Worm (Caenorhabditis elegans) whole organism, L4 larva: ENCODE results near the gene nhr-239.
A peak's percentile ranks its signal among the peaks of the same experiment; 100 is the strongest.

Source experiments
- D1046.2 ChIP-seq: fragments of 200-800 bp; sonication (Bioruptor generic); IDR thresholded peaks from 2 replicates; pipeline ENCODE4 v1.3.6; 2022; ENCODE audit warnings: missing genetic modification characterization, missing compliant biosample characterization
- T26A8.4 ChIP-seq: fragments of 200-800 bp; sonication (Bioruptor generic); IDR thresholded peaks from 2 replicates; pipeline ENCODE4 v1.3.6; 2022; ENCODE audit warnings: missing genetic modification characterization, missing compliant biosample characterization
- Y105C5A.15 ChIP-seq: fragments of 200-800 bp; sonication (Bioruptor generic); IDR thresholded peaks from 2 replicates; pipeline ENCODE4 v1.3.6; 2022; ENCODE audit warnings: missing genetic modification characterization, missing compliant biosample characterization
- Y5F2A.4 ChIP-seq: fragments of 200-800 bp; sonication (Bioruptor generic); optimal IDR thresholded peaks from 2 replicates; lab custom pipeline; 2018; ENCODE audit warnings: mild to moderate bottlenecking, missing genetic modification characterization, missing compliant biosample characterization
- ZK546.5 ChIP-seq, 2 experiments: sonication (generic microtip); optimal IDR thresholded peaks; 2 replicates each; lab custom pipeline; 2017; ENCODE audit warnings: missing biosample characterization in 2 of 2, missing genetic modification characterization in 2 of 2
- aha-1 ChIP-seq: fragments of 150-350 bp; peaks from one replicate; lab custom pipeline; 2014; ENCODE audit warnings: missing biosample characterization, missing genetic modification characterization
- ceh-32 ChIP-seq: sonication (generic microtip); optimal IDR thresholded peaks from 2 replicates; lab custom pipeline; 2016; ENCODE audit warnings: mild to moderate bottlenecking, missing genetic modification characterization, missing compliant biosample characterization; ENCODE audit not compliant: poor library complexity
- ceh-62 ChIP-seq: sonication (generic microtip); optimal IDR thresholded peaks from 2 replicates; lab custom pipeline; 2017; ENCODE audit warnings: missing biosample characterization, missing genetic modification characterization
- ctbp-1 ChIP-seq: fragments of 200-800 bp; sonication (Bioruptor generic); IDR thresholded peaks from 2 replicates; pipeline ENCODE4 v1.3.6; 2022; ENCODE audit warnings: missing genetic modification reagents, missing genetic modification characterization, missing compliant biosample characterization
- daf-16 ChIP-seq, 3 experiments: sonication (generic microtip); optimal IDR thresholded peaks; 2 replicates each; lab custom pipeline; 2016 to 2017; ENCODE audit warnings: missing genetic modification characterization in 3 of 3, missing genetic modification reagents in 3 of 3, mild to moderate bottlenecking in 2 of 3, missing compliant biosample characterization in 2 of 3, missing biosample characterization in 1 of 3, moderate library complexity in 1 of 3
- dmd-6 ChIP-seq: fragments of 200-800 bp; sonication (Bioruptor generic); IDR thresholded peaks from 2 replicates; pipeline ENCODE4 v1.3.6; 2022; ENCODE audit warnings: missing genetic modification reagents, missing genetic modification characterization, missing compliant biosample characterization
- dmd-8 ChIP-seq: fragments of 200-800 bp; sonication (Bioruptor generic); IDR thresholded peaks from 2 replicates; pipeline ENCODE4 v1.3.6; 2022; ENCODE audit warnings: missing genetic modification characterization, missing compliant biosample characterization
- dmd-9 ChIP-seq: fragments of 200-800 bp; sonication (Bioruptor generic); IDR thresholded peaks from 2 replicates; pipeline ENCODE4 v1.3.6; 2022; ENCODE audit warnings: missing genetic modification reagents, missing genetic modification characterization, missing compliant biosample characterization
- dpl-1 ChIP-seq: fragments of 150-350 bp; optimal IDR thresholded peaks from 2 replicates; lab custom pipeline; 2014; ENCODE audit warnings: missing biosample characterization, missing genetic modification reagents, missing genetic modification characterization
- egl-43 ChIP-seq: fragments of 200-800 bp; sonication (Bioruptor generic); IDR thresholded peaks from 2 replicates; pipeline ENCODE4 v1.3.6; 2022; ENCODE audit warnings: missing genetic modification reagents, missing genetic modification characterization, missing compliant biosample characterization
- fos-1 ChIP-seq: fragments of 150-350 bp; optimal IDR thresholded peaks from 2 replicates; lab custom pipeline; 2014; ENCODE audit warnings: missing biosample characterization, missing genetic modification characterization
- hmg-1.1 ChIP-seq: fragments of 200-800 bp; sonication (Bioruptor generic); IDR thresholded peaks from 2 replicates; pipeline ENCODE4 v1.3.6; 2022; ENCODE audit warnings: missing genetic modification reagents, missing genetic modification characterization, missing compliant biosample characterization
- jun-1 ChIP-seq: fragments of 150-350 bp; optimal IDR thresholded peaks from 2 replicates; lab custom pipeline; 2014; ENCODE audit warnings: missing biosample characterization, missing genetic modification reagents, missing genetic modification characterization
- lim-7 ChIP-seq: fragments of 200-800 bp; sonication (Bioruptor generic); IDR thresholded peaks from 2 replicates; pipeline ENCODE4 v1.3.6; 2022; ENCODE audit warnings: missing genetic modification characterization, missing compliant biosample characterization
- lin-29 ChIP-seq: fragments of 200-800 bp; sonication (Bioruptor generic); IDR thresholded peaks from 2 replicates; pipeline ENCODE4 v1.3.6; 2022; ENCODE audit warnings: missing genetic modification reagents, missing genetic modification characterization, missing compliant biosample characterization
- lsy-2 ChIP-seq, 2 experiments: fragments of 150-350 bp in 1 of 2; sonication (generic microtip) in 1 of 2; optimal IDR thresholded peaks; 2 replicates each; lab custom pipeline; 2014 to 2017; ENCODE audit warnings: missing biosample characterization in 2 of 2, missing genetic modification characterization in 2 of 2
- mdl-1 ChIP-seq, 2 experiments: fragments of 150-350 bp in 1 of 2; sonication (generic microtip) in 1 of 2; optimal IDR thresholded peaks; 2 replicates each; lab custom pipeline; 2014 to 2017; ENCODE audit warnings: missing biosample characterization in 2 of 2, missing genetic modification characterization in 2 of 2
- mdt-29 ChIP-seq: fragments of 200-800 bp; sonication (Bioruptor generic); IDR thresholded peaks from 2 replicates; pipeline ENCODE4 v1.3.6; 2022; ENCODE audit warnings: missing genetic modification reagents, missing genetic modification characterization, missing compliant biosample characterization
- mep-1 ChIP-seq: fragments of 150-350 bp; sonication (generic microtip); optimal IDR thresholded peaks from 3 replicates; lab custom pipeline; 2014; ENCODE audit warnings: missing biosample characterization, missing genetic modification characterization
- mes-2 ChIP-seq: sonication (generic microtip); optimal IDR thresholded peaks from 2 replicates; lab custom pipeline; 2016; ENCODE audit warnings: missing genotype, mild to moderate bottlenecking, missing genetic modification characterization, missing compliant biosample characterization; ENCODE audit not compliant: poor library complexity, severe bottlenecking
- nhr-10 ChIP-seq: fragments of 150-350 bp; optimal IDR thresholded peaks from 2 replicates; lab custom pipeline; 2014; ENCODE audit warnings: missing biosample characterization, missing genetic modification characterization
- nhr-102 ChIP-seq: sonication (generic microtip); optimal IDR thresholded peaks from 2 replicates; lab custom pipeline; 2016; ENCODE audit warnings: mild to moderate bottlenecking, missing genetic modification characterization, moderate library complexity, missing compliant biosample characterization
- nhr-237 ChIP-seq: sonication (generic microtip); optimal IDR thresholded peaks from 2 replicates; lab custom pipeline; 2017; ENCODE audit warnings: missing biosample characterization, missing genetic modification characterization
- nhr-25 ChIP-seq: sonication (generic microtip); optimal IDR thresholded peaks from 2 replicates; lab custom pipeline; 2017; ENCODE audit warnings: missing genetic modification characterization, mild to moderate bottlenecking, missing compliant biosample characterization, antibody characterized with exemption, moderate library complexity, borderline replicate concordance; ENCODE audit not compliant: insufficient read depth
- nhr-42 ChIP-seq: fragments of 200-800 bp; sonication (Bioruptor generic); IDR thresholded peaks from 2 replicates; pipeline ENCODE4 v1.3.6; 2022; ENCODE audit warnings: missing genetic modification characterization, missing compliant biosample characterization
- pqm-1 ChIP-seq: sonication (generic microtip); optimal IDR thresholded peaks from 2 replicates; lab custom pipeline; 2017; ENCODE audit warnings: missing biosample characterization, missing genetic modification characterization
- rbr-2 ChIP-seq: sonication (generic microtip); optimal IDR thresholded peaks from 2 replicates; lab custom pipeline; 2016; ENCODE audit warnings: missing genotype, missing genetic modification characterization, missing compliant biosample characterization
- set-16 ChIP-seq: fragments of 200-800 bp; sonication (Bioruptor generic); IDR thresholded peaks from 2 replicates; pipeline ENCODE4 v1.3.6; 2022; ENCODE audit warnings: missing genetic modification reagents, missing genetic modification characterization, missing compliant biosample characterization
- skn-1 ChIP-seq: fragments of 150-350 bp; optimal IDR thresholded peaks from 2 replicates; lab custom pipeline; 2014; ENCODE audit warnings: missing biosample characterization, missing genetic modification characterization
- snpc-1.2 ChIP-seq: fragments of 200-800 bp; sonication (Bioruptor generic); IDR thresholded peaks from 2 replicates; pipeline ENCODE4 v1.3.6; 2022; ENCODE audit warnings: missing genetic modification reagents, missing genetic modification characterization, missing compliant biosample characterization
- spr-1 ChIP-seq: sonication (generic microtip); optimal IDR thresholded peaks from 2 replicates; lab custom pipeline; 2016; ENCODE audit warnings: mild to moderate bottlenecking, missing genetic modification characterization, missing compliant biosample characterization
- tag-97 ChIP-seq: fragments of 200-800 bp; sonication (Bioruptor generic); IDR thresholded peaks from 2 replicates; pipeline ENCODE4 v1.3.6; 2022; ENCODE audit warnings: missing genetic modification characterization, missing compliant biosample characterization
- unc-130 ChIP-seq: sonication (generic microtip); optimal IDR thresholded peaks from 2 replicates; lab custom pipeline; 2016; ENCODE audit warnings: missing genetic modification reagents, missing genetic modification characterization, missing compliant biosample characterization
- unc-62 ChIP-seq, 3 experiments: fragments of 150-350 bp in 1 of 3; sonication (generic microtip); optimal IDR thresholded peaks in 2 of 3; peaks in 1 of 3; 1 replicate in 1 of 3; 2 replicates in 2 of 3; lab custom pipeline; 2014 to 2017; ENCODE audit warnings: missing biosample characterization in 3 of 3, missing genetic modification characterization in 3 of 3, missing genetic modification reagents in 3 of 3, missing genotype in 1 of 3
- ztf-7 ChIP-seq: fragments of 150-350 bp; optimal IDR thresholded peaks from 2 replicates; lab custom pipeline; 2014; ENCODE audit warnings: missing biosample characterization, missing genetic modification characterization

Gene nhr-239

ce11 chrIII:2596984-2597454 is 35.5 kb downstream of the nhr-239 start, which contains the start of gene apb-1 (continued):
- TF ChIP-seq mdt-29 (GFP tag; lab: Robert Waterston, UW): no peak
- peak; percentile 44 for TF ChIP-seq unc-130 (GFP tag; lab: Kevin White, UChicago)
- TF ChIP-seq dpl-1 (GFP tag; lab: Kevin White, UChicago): peak; percentile 88
- TF ChIP-seq hmg-1.1: peak; percentile 88
- TF ChIP-seq lsy-2 (tag; optimal IDR thresholded peaks at IDR 0.05; lab: Kevin White, UChicago): peak; percentile 73 to 96
- TF ChIP-seq nhr-10 (tag; lab: Kevin White, UChicago): no peak
- TF ChIP-seq spr-1: peak; percentile 90
- no peak for TF ChIP-seq ceh-62
- TF ChIP-seq lim-7: no peak
- peak; percentile 58; the same call in 1 of the 2 replicates for TF ChIP-seq lin-29
- TF ChIP-seq mdl-1 (tag; optimal IDR thresholded peaks at IDR 0.05; lab: Kevin White, UChicago): peak in 1 of 2 experiments; percentile 29
- TF ChIP-seq fos-1 (tag; lab: Kevin White, UChicago): no peak
- no peak for TF ChIP-seq T26A8.4
- peak; percentile 29 for TF ChIP-seq nhr-25 (tag; lab: Kevin White, UChicago)
- TF ChIP-seq unc-62 (GFP tag; optimal IDR thresholded peaks at IDR 0.05 in 1 of 2; lab: Kevin White, UChicago): peak in 1 of 2 experiments; percentile 99
- TF ChIP-seq unc-62 (tag; optimal IDR thresholded peaks at IDR 0.05; lab: Kevin White, UChicago): no peak
- TF ChIP-seq dmd-6 (GFP tag; lab: Robert Waterston, UW): no peak; the same call in 1 of the 2 replicates
- no peak for TF ChIP-seq skn-1 (tag; lab: Kevin White, UChicago)
- peak; percentile 88 for TF ChIP-seq nhr-102 (tag; lab: Kevin White, UChicago)
- peak; percentile 72 for TF ChIP-seq dmd-9 (GFP tag; lab: Robert Waterston, UW)
- TF ChIP-seq daf-16 (GFP tag; optimal IDR thresholded peaks at IDR 0.05; lab: Kevin White, UChicago): peak in 1 of 2 experiments; percentile 30
- peak; percentile 40 for TF ChIP-seq daf-16 (tag; optimal IDR thresholded peaks at IDR 0.05; lab: Kevin White, UChicago)
- peak; percentile 72 for TF ChIP-seq nhr-42 (GFP tag; lab: Robert Waterston, UW)
- TF ChIP-seq pqm-1 (tag; lab: Kevin White, UChicago): no peak
- TF ChIP-seq, all 104 proteins: peak for 54

- TF ChIP-seq D1046.2: no peak
- no peak for TF ChIP-seq ztf-7 (tag; lab: Kevin White, UChicago)
- no peak for TF ChIP-seq ceh-32 (tag; lab: Kevin White, UChicago)
- TF ChIP-seq mes-2 (tag; lab: Kevin White, UChicago): no peak
- no peak for TF ChIP-seq dmd-8 (GFP tag; lab: Robert Waterston, UW)
- no peak for TF ChIP-seq ctbp-1 (GFP tag; lab: Robert Waterston, UW)
- no peak for TF ChIP-seq rbr-2 (tag; lab: Kevin White, UChicago)
- TF ChIP-seq tag-97 (GFP tag; lab: Robert Waterston, UW): no peak
- TF ChIP-seq aha-1 (tag; lab: Kevin White, UChicago): no peak
- no peak for TF ChIP-seq jun-1 (tag; lab: Kevin White, UChicago)
- TF ChIP-seq skn-1 (tag; lab: Kevin White, UChicago): no peak
- no peak for TF ChIP-seq mep-1 (tag; lab: Kevin White, UChicago)
- TF ChIP-seq dmd-6 (GFP tag; lab: Robert Waterston, UW): no peak
- TF ChIP-seq snpc-1.2 (GFP tag; lab: Robert Waterston, UW): no peak
- no peak for TF ChIP-seq set-16 (GFP tag; lab: Robert Waterston, UW)
- TF ChIP-seq Y5F2A.4 (GFP tag; lab: Kevin White, UChicago): no peak
- no peak for TF ChIP-seq nhr-237 (tag; lab: Kevin White, UChicago)
- TF ChIP-seq ZK546.5 (tag; optimal IDR thresholded peaks at IDR 0.05; lab: Kevin White, UChicago): no peak
- TF ChIP-seq Y105C5A.15 (GFP tag; lab: Robert Waterston, UW): no peak
- TF ChIP-seq egl-43 (GFP tag; lab: Robert Waterston, UW): no peak
Measured at ce11 chrIII:2597753-2598152, 36.2 kb downstream of the nhr-239 start, which contains the start of gene mdt-19. Gene mdt-19, plus strand, starts transcription at chrIII:2598053.
